Fruit fly (Drosophila melanogaster) whole organism, embryonic: ENCODE results near the gene Or67b.
A peak's percentile ranks its signal among the peaks of the same experiment; 100 is the strongest.

Source experiments
- CG10267 ChIP-seq: fragments of 200-800 bp; sonication (Bioruptor generic); optimal IDR thresholded peaks from 2 replicates; lab custom pipeline; 2018; ENCODE audit warnings: missing biosample characterization, mild to moderate bottlenecking, missing genetic modification characterization, moderate library complexity
- CG10274 ChIP-seq: fragments of 200-800 bp; sonication (Bioruptor generic); optimal IDR thresholded peaks from 3 replicates; lab custom pipeline; 2017; ENCODE audit warnings: missing biosample characterization, mild to moderate bottlenecking, missing genetic modification characterization
- CG13624 ChIP-seq: fragments of 200-800 bp; sonication (Bioruptor generic); optimal IDR thresholded peaks from 2 replicates; lab custom pipeline; 2016; ENCODE audit warnings: missing biosample characterization, missing genetic modification characterization
- CG14014 ChIP-seq: fragments of 200-800 bp; sonication (Bioruptor generic); IDR thresholded peaks from 2 replicates; pipeline ENCODE4 v1.3.6; 2022; ENCODE audit warnings: missing biosample characterization, missing genetic modification characterization
- CG14050 ChIP-seq: fragments of 200-800 bp; sonication (Bioruptor generic); IDR thresholded peaks from 3 replicates; pipeline ENCODE4 v1.3.6; 2022; ENCODE audit warnings: missing biosample characterization, missing genetic modification characterization
- CG16815 ChIP-seq: fragments of 200-800 bp; sonication (Bioruptor generic); optimal IDR thresholded peaks from 3 replicates; lab custom pipeline; 2017; ENCODE audit warnings: missing biosample characterization, mild to moderate bottlenecking, missing genetic modification characterization
- CG17186 ChIP-seq: fragments of 200-800 bp; sonication (Bioruptor generic); optimal IDR thresholded peaks from 3 replicates; lab custom pipeline; 2017; ENCODE audit warnings: missing biosample characterization, missing genetic modification reagents, missing genetic modification characterization
- CG17568 ChIP-seq: fragments of 200-800 bp; sonication (Bioruptor generic); optimal IDR thresholded peaks from 2 replicates; lab custom pipeline; 2018; ENCODE audit warnings: missing biosample characterization, mild to moderate bottlenecking, missing genetic modification characterization, moderate library complexity
- CG18011 ChIP-seq: fragments of 200-800 bp; sonication (Bioruptor generic); optimal IDR thresholded peaks from 2 replicates; lab custom pipeline; 2017; ENCODE audit warnings: missing biosample characterization, missing genetic modification characterization, mild to moderate bottlenecking, moderate library complexity, missing genotype
- CG30020 ChIP-seq: fragments of 200-800 bp; optimal IDR thresholded peaks from 2 replicates; lab custom pipeline; 2019; ENCODE audit warnings: missing biosample characterization, mild to moderate bottlenecking, missing genetic modification characterization, moderate library complexity
- CG34376 ChIP-seq: fragments of 200-800 bp; sonication (Bioruptor generic); optimal IDR thresholded peaks from 2 replicates; lab custom pipeline; 2018; ENCODE audit warnings: missing biosample characterization, mild to moderate bottlenecking, missing genetic modification characterization
- CG4282 ChIP-seq: fragments of 200-800 bp; sonication (Bioruptor generic); optimal IDR thresholded peaks from 2 replicates; lab custom pipeline; 2016; ENCODE audit warnings: missing biosample characterization, missing genetic modification characterization
- CG4854 ChIP-seq: fragments of 200-800 bp; sonication (Bioruptor generic); optimal IDR thresholded peaks from 2 replicates; lab custom pipeline; 2016; ENCODE audit warnings: missing biosample characterization, missing genetic modification characterization, inconsistent platforms
- CG6175 ChIP-seq: fragments of 200-800 bp; sonication (Bioruptor generic); IDR thresholded peaks from 3 replicates; pipeline ENCODE4 v1.3.6; 2022; ENCODE audit warnings: missing biosample characterization, missing genetic modification characterization
- CG6254 ChIP-seq: fragments of 200-800 bp; sonication (Bioruptor generic); optimal IDR thresholded peaks from 3 replicates; lab custom pipeline; 2017; ENCODE audit warnings: mild to moderate bottlenecking, missing biosample characterization, missing genetic modification reagents, missing genetic modification characterization
- CG6683 ChIP-seq: fragments of 200-800 bp; sonication (Bioruptor generic); optimal IDR thresholded peaks from 2 replicates; lab custom pipeline; 2017; ENCODE audit warnings: missing biosample characterization, mild to moderate bottlenecking, missing genetic modification characterization, missing genetic modification reagents
- CG6791 ChIP-seq: fragments of 200-800 bp; sonication (Bioruptor generic); IDR thresholded peaks from 3 replicates; pipeline ENCODE4 v1.3.6; 2022; ENCODE audit warnings: missing biosample characterization, missing genetic modification characterization; ENCODE audit not compliant: partially characterized antibody
- CG7556 ChIP-seq: fragments of 200-800 bp; sonication (Bioruptor generic); optimal IDR thresholded peaks from 2 replicates; lab custom pipeline; 2017; ENCODE audit warnings: missing biosample characterization, mild to moderate bottlenecking, missing genetic modification characterization
- CG8924 ChIP-seq: fragments of 200-800 bp; optimal IDR thresholded peaks from 3 replicates; lab custom pipeline; 2019; ENCODE audit warnings: missing biosample characterization, mild to moderate bottlenecking, missing genetic modification characterization, moderate library complexity
- CG9437 ChIP-seq: fragments of 200-800 bp; sonication (Bioruptor generic); optimal IDR thresholded peaks from 2 replicates; lab custom pipeline; 2018; ENCODE audit warnings: missing biosample characterization, mild to moderate bottlenecking, missing genetic modification characterization
- Deaf1 ChIP-seq: fragments of 200-800 bp; optimal IDR thresholded peaks from 3 replicates; lab custom pipeline; 2019; ENCODE audit warnings: missing biosample characterization, mild to moderate bottlenecking, missing genetic modification characterization, moderate library complexity
- Dip3 ChIP-seq: fragments of 200-800 bp; sonication (Bioruptor generic); optimal IDR thresholded peaks from 3 replicates; lab custom pipeline; 2016; ENCODE audit warnings: missing biosample characterization, missing genetic modification characterization
- Ets97D ChIP-seq: fragments of 200-800 bp; sonication (Bioruptor generic); optimal IDR thresholded peaks from 3 replicates; lab custom pipeline; 2016; ENCODE audit warnings: missing biosample characterization, missing genetic modification characterization
- Fer1 ChIP-seq: fragments of 200-800 bp; sonication (Bioruptor generic); optimal IDR thresholded peaks from 2 replicates; lab custom pipeline; 2017; ENCODE audit warnings: missing biosample characterization, mild to moderate bottlenecking, missing genetic modification characterization
- Gug ChIP-seq: fragments of 200-800 bp; sonication (Bioruptor generic); IDR thresholded peaks from 4 replicates; pipeline ENCODE4 v1.3.6; 2022; ENCODE audit warnings: missing biosample characterization, missing genetic modification characterization
- Hand ChIP-seq: fragments of 200-800 bp; sonication (Bioruptor generic); optimal IDR thresholded peaks from 2 replicates; lab custom pipeline; 2017; ENCODE audit warnings: mild to moderate bottlenecking, missing biosample characterization, missing genetic modification reagents, missing genetic modification characterization
- Hmr ChIP-seq: fragments of 200-800 bp; sonication (Bioruptor generic); optimal IDR thresholded peaks from 3 replicates; lab custom pipeline; 2017; ENCODE audit warnings: mild to moderate bottlenecking, missing biosample characterization, missing genetic modification reagents, missing genetic modification characterization
- Hr78 ChIP-seq, 2 experiments: fragments of 200-800 bp in 1 of 2; fragments of >200 bp in 1 of 2; sonication (Bioruptor generic) in 1 of 2; optimal IDR thresholded peaks; 2 replicates each; lab custom pipeline; 2017 to 2019; ENCODE audit warnings: missing biosample characterization in 2 of 2, missing genetic modification characterization in 2 of 2, mild to moderate bottlenecking in 1 of 2, moderate library complexity in 1 of 2
- Lim3 ChIP-seq: fragments of 200-800 bp; sonication (Bioruptor generic); IDR thresholded peaks from 2 replicates; pipeline ENCODE4 v1.3.6; 2022; ENCODE audit warnings: missing biosample characterization, missing genetic modification characterization
- Meics ChIP-seq: fragments of 200-800 bp; sonication (Bioruptor generic); optimal IDR thresholded peaks from 2 replicates; lab custom pipeline; 2017; ENCODE audit warnings: missing biosample characterization, mild to moderate bottlenecking, missing genetic modification characterization
- Mrtf ChIP-seq: fragments of 200-800 bp; sonication (Bioruptor generic); IDR thresholded peaks from 3 replicates; pipeline ENCODE4 v1.3.6; 2022; ENCODE audit warnings: missing biosample characterization, missing genetic modification characterization
- Stat92E ChIP-seq, 3 experiments: fragments of >200 bp in 2 of 3; fragments of 200-800 bp in 1 of 3; sonication (Bioruptor generic) in 1 of 3; optimal IDR thresholded peaks; 2 replicates each; lab custom pipeline; 2017 to 2019; ENCODE audit warnings: missing biosample characterization in 3 of 3, missing genetic modification characterization in 3 of 3, mild to moderate bottlenecking in 1 of 3, moderate library complexity in 1 of 3
- Trl ChIP-seq, 3 experiments: fragments of >200 bp in 2 of 3; fragments of 200-800 bp in 1 of 3; sonication (Bioruptor generic) in 1 of 3; optimal IDR thresholded peaks; 2 replicates in 1 of 3; 3 replicates in 2 of 3; lab custom pipeline; 2016 to 2017; ENCODE audit warnings: missing biosample characterization in 1 of 3, missing genetic modification characterization in 1 of 3
- chif ChIP-seq, 2 experiments: fragments of 200-800 bp; sonication (Bioruptor generic); optimal IDR thresholded peaks; 3 replicates each; lab custom pipeline; 2016; ENCODE audit warnings: missing biosample characterization in 2 of 2, missing genetic modification characterization in 2 of 2
- chn ChIP-seq: fragments of 200-800 bp; sonication (Bioruptor generic); optimal IDR thresholded peaks from 2 replicates; lab custom pipeline; 2016; ENCODE audit warnings: missing biosample characterization, missing genetic modification characterization
- danr ChIP-seq: fragments of 200-800 bp; sonication (Bioruptor generic); IDR thresholded peaks from 2 replicates; pipeline ENCODE4 v1.3.6; 2022; ENCODE audit warnings: missing biosample characterization, missing genetic modification characterization
- esg ChIP-seq: fragments of 200-800 bp; sonication (Bioruptor generic); conservative IDR thresholded peaks from 2 replicates; pipeline ENCODE4 v1.3.6; 2022; ENCODE audit warnings: missing biosample characterization, missing genetic modification characterization
- gcm ChIP-seq: fragments of 200-800 bp; sonication (Bioruptor generic); optimal IDR thresholded peaks from 2 replicates; lab custom pipeline; 2019; ENCODE audit warnings: missing biosample characterization, mild to moderate bottlenecking, missing genetic modification characterization, moderate library complexity
- grn ChIP-seq: fragments of 200-800 bp; sonication (Bioruptor generic); optimal IDR thresholded peaks from 3 replicates; lab custom pipeline; 2017; ENCODE audit warnings: missing biosample characterization, missing genetic modification characterization
- hkb ChIP-seq, 2 experiments: fragments of 200-800 bp in 1 of 2; fragments of >200 bp in 1 of 2; sonication (Bioruptor generic) in 1 of 2; IDR thresholded peaks in 1 of 2; optimal IDR thresholded peaks in 1 of 2; 2 replicates each; pipeline versions ENCODE4 v1.3.6 to Lab custom; 2017 to 2022; ENCODE audit warnings: missing biosample characterization in 1 of 2, missing genetic modification characterization in 1 of 2
- ken ChIP-seq: fragments of 200-800 bp; sonication (Bioruptor generic); IDR thresholded peaks from 3 replicates; pipeline ENCODE4 v1.3.6; 2022; ENCODE audit warnings: missing biosample characterization, missing genetic modification characterization
- mam ChIP-seq: fragments of 200-800 bp; sonication (Bioruptor generic); optimal IDR thresholded peaks from 3 replicates; lab custom pipeline; 2016; ENCODE audit warnings: missing biosample characterization, missing genetic modification characterization
- otp ChIP-seq: fragments of 200-800 bp; sonication (Bioruptor generic); IDR thresholded peaks from 3 replicates; pipeline ENCODE4, ENCODE4 v1.3.6; 2022; ENCODE audit warnings: missing biosample characterization, missing genetic modification characterization
- pb ChIP-seq: fragments of 200-800 bp; sonication (Bioruptor generic); optimal IDR thresholded peaks from 3 replicates; lab custom pipeline; 2016; ENCODE audit warnings: missing biosample characterization, missing genetic modification characterization
- phol ChIP-seq: fragments of 200-800 bp; sonication (Bioruptor generic); optimal IDR thresholded peaks from 3 replicates; lab custom pipeline; 2018; ENCODE audit warnings: missing biosample characterization, mild to moderate bottlenecking, missing genetic modification characterization, moderate library complexity
- sd ChIP-seq: fragments of 200-800 bp; sonication (Bioruptor generic); optimal IDR thresholded peaks from 3 replicates; lab custom pipeline; 2018; ENCODE audit warnings: missing biosample characterization, mild to moderate bottlenecking, missing genetic modification characterization, moderate library complexity
- sima ChIP-seq: fragments of 200-800 bp; sonication (Bioruptor generic); optimal IDR thresholded peaks from 2 replicates; lab custom pipeline; 2016; ENCODE audit warnings: missing biosample characterization, missing genetic modification characterization
- sug ChIP-seq: fragments of 200-800 bp; optimal IDR thresholded peaks from 2 replicates; lab custom pipeline; 2019; ENCODE audit warnings: missing biosample characterization, mild to moderate bottlenecking, missing genetic modification characterization, moderate library complexity
- tna ChIP-seq: fragments of 200-800 bp; sonication (Bioruptor generic); IDR thresholded peaks from 2 replicates; pipeline ENCODE4 v1.3.6; 2022; ENCODE audit warnings: missing biosample characterization, missing genetic modification characterization; ENCODE audit not compliant: partially characterized antibody
- tx ChIP-seq: fragments of 200-800 bp; sonication (Bioruptor generic); optimal IDR thresholded peaks from 2 replicates; lab custom pipeline; 2016; ENCODE audit warnings: missing biosample characterization, missing genetic modification characterization

Or67b gene

dm6 chr3L:9675528-9675963 lies 46.6 kb upstream of the Or67b start (continued):
- no peak for TF ChIP-seq CG17568 (GFP tag; lab: Kevin White, UChicago)
- no peak for TF ChIP-seq Stat92E (GFP tag; optimal IDR thresholded peaks at IDR 0.05; lab: Kevin White, UChicago)
- TF ChIP-seq Ets97D = no peak
- no peak for TF ChIP-seq ken (GFP tag; lab: Robert Waterston, UW)
- no peak for TF ChIP-seq esg (GFP tag; lab: Robert Waterston, UW)
- TF ChIP-seq CG30020 = no peak
- no peak for TF ChIP-seq CG6683 (GFP tag; lab: Kevin White, UChicago)
- peak; percentile 49 for TF ChIP-seq Fer1
- TF ChIP-seq chn = no peak
- TF ChIP-seq pb (GFP tag; lab: Kevin White, UChicago) = no peak
- TF ChIP-seq CG8924 (tag; lab: Kevin White, UChicago) = peak; percentile 23
- no peak for TF ChIP-seq CG16815 (GFP tag; lab: Kevin White, UChicago)
- TF ChIP-seq grn = no peak
- TF ChIP-seq sd (tag; lab: Kevin White, UChicago) = peak; percentile 25
- TF ChIP-seq tna (GFP tag; lab: Robert Waterston, UW) = no peak
- no peak for TF ChIP-seq sima
- peak; percentile 19 for TF ChIP-seq Hmr (GFP tag; lab: Kevin White, UChicago)
- TF ChIP-seq mam (GFP tag; lab: Kevin White, UChicago) = no peak
- TF ChIP-seq Hr78 (GFP tag; optimal IDR thresholded peaks at IDR 0.05; lab: Kevin White, UChicago) = no peak
- TF ChIP-seq CG34376 (GFP tag; lab: Kevin White, UChicago) = peak; percentile 65
- TF ChIP-seq danr (GFP tag; lab: Robert Waterston, UW) = no peak
- TF ChIP-seq CG18011 (GFP tag; lab: Kevin White, UChicago) = no peak
- no peak for TF ChIP-seq CG6254 (GFP tag; lab: Kevin White, UChicago)
- TF ChIP-seq Meics (GFP tag; lab: Kevin White, UChicago) = no peak
- no peak for TF ChIP-seq CG4854 (GFP tag; lab: Kevin White, UChicago)
- no peak for TF ChIP-seq CG10274 (GFP tag; lab: Kevin White, UChicago)
- no peak for TF ChIP-seq Gug
- TF ChIP-seq CG13624 (GFP tag; lab: Kevin White, UChicago) = no peak
- no peak for TF ChIP-seq phol (tag; lab: Kevin White, UChicago)
- TF ChIP-seq CG6175 (GFP tag; lab: Robert Waterston, UW) = no peak
- TF ChIP-seq chif (GFP tag; optimal IDR thresholded peaks at IDR 0.05; lab: Kevin White, UChicago) = no peak
- TF ChIP-seq CG14050 (GFP tag; lab: Robert Waterston, UW) = no peak
- TF ChIP-seq hkb (optimal IDR thresholded peaks at IDR 0.05; lab: Kevin White, UChicago) = no peak
- TF ChIP-seq hkb (GFP tag; IDR thresholded peaks at IDR 0.05; lab: Robert Waterston, UW) = no peak
- TF ChIP-seq CG17186 (GFP tag; lab: Kevin White, UChicago) = no peak
- TF ChIP-seq CG14014 (GFP tag; lab: Robert Waterston, UW) = no peak; the same call in 1 of the 2 replicates
- TF ChIP-seq Lim3 (GFP tag; lab: Robert Waterston, UW) = no peak
- TF ChIP-seq Hand (GFP tag; lab: Kevin White, UChicago) = no peak
- TF ChIP-seq sug (tag; lab: Kevin White, UChicago) = no peak
- TF ChIP-seq gcm (GFP tag; lab: Kevin White, UChicago) = no peak
- TF ChIP-seq CG6791 (GFP tag; lab: Robert Waterston, UW) = no peak
- no peak for TF ChIP-seq Dip3 (GFP tag; lab: Kevin White, UChicago)
- no peak for TF ChIP-seq otp (GFP tag; lab: Robert Waterston, UW)
- TF ChIP-seq Trl (optimal IDR thresholded peaks at IDR 0.05; lab: Kevin White, UChicago) = peak; percentile 64 to 98
- TF ChIP-seq Trl (GFP tag; optimal IDR thresholded peaks at IDR 0.05; lab: Kevin White, UChicago) = peak; percentile 18
- TF ChIP-seq CG10267 = no peak
- TF ChIP-seq CG7556 (GFP tag; lab: Kevin White, UChicago) = no peak
- no peak for TF ChIP-seq CG9437 (GFP tag; lab: Kevin White, UChicago)
- TF ChIP-seq Mrtf (GFP tag; lab: Robert Waterston, UW) = no peak
- no peak for TF ChIP-seq tx (GFP tag; lab: Kevin White, UChicago)
- TF ChIP-seq Deaf1 = peak; percentile 62
- no peak for TF ChIP-seq CG4282 (GFP tag; lab: Kevin White, UChicago)
